Fruit fly (Drosophila melanogaster): ENCODE results near the gene Sox21b.

Sox21b gene

dm6 chr3L:14131274-14131989 is at the start of gene Sox21b:
Sox21b (minus strand) TSS chr3L:14131324.
- TF ChIP-seq usp (GFP tag; optimal IDR thresholded peaks at IDR 0.05) (no peak), EcR (GFP tag; optimal IDR thresholded peaks at IDR 0.05) (peak; percentile 3 to 38), pan (optimal IDR thresholded peaks at IDR 0.05) (no peak), Dll (optimal IDR thresholded peaks at IDR 0.05) (no peak), CG8478 (optimal IDR thresholded peaks at IDR 0.05) (peak; percentile 99), psq (optimal IDR thresholded peaks at IDR 0.05) (no peak)

DNA sequence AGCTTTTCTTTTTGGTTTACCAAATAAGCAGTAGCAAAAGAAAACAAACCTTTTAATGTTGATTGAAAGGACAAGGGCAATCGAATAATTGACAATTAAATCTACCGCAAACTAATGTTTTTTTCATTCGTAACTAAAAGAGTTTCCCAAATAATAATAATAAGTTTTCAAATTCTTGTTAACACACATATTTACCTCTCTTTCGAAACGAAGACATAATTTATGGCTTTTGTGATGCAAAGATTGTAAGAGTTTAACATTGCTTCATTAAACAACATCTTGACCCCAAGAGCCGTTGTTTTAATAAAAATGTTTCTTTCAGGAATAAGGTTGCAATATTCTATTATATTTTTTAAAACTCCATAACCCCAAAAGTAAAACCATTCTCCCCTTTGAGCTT is 47.4 kb upstream of the Sox21b start, which contains the start of gene D:
Gene D (minus strand): TSS at position 101 of the 400 bp plus-strand sequence.
- TF ChIP-seq CG8478 (optimal IDR thresholded peaks at IDR 0.05) (no peak), psq (optimal IDR thresholded peaks at IDR 0.05) (no peak), Dll (optimal IDR thresholded peaks at IDR 0.05) (no peak), usp (GFP tag; optimal IDR thresholded peaks at IDR 0.05) (no peak), pan (optimal IDR thresholded peaks at IDR 0.05) (no peak), EcR (GFP tag; optimal IDR thresholded peaks at IDR 0.05) (no peak)

DNA sequence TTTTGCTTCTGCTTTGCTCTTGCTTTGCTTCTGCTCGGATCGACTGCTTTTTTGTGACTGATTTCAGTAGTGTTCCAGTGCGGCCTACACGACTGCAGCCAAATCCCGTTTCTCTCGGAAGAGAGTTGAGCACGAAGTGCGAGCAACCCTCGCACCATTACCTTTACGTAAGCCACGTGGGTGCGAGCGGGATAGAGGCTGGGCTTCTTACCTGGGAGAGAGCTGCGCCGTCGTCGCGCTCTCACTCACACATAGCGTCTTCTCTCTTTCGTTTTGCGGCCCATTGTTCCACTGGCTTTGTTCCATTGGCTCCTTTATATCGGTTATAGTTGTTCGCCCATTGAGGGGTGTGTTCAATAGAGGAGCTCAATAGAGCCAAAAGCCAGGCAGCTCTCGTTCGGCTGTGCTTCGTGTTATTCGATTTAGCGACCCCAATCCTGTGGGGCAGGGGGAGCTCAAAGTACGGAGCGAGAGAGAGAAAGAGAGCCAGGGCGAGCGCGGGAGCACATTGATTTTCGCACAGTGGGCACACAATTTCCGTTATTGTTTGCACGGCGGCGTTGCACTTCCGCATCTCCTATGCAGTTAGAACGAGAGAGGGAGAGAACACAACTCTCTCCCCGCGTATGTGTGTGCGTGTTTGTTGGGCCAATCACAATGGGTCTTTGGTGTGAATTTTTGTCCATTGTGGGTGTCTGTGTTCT is 46.5 kb upstream of the Sox21b start:
- TF ChIP-seq pan (optimal IDR thresholded peaks at IDR 0.05) (no peak), usp (GFP tag; optimal IDR thresholded peaks at IDR 0.05) (no peak), CG8478 (optimal IDR thresholded peaks at IDR 0.05) (peak; percentile 83), EcR (GFP tag; optimal IDR thresholded peaks at IDR 0.05) (no peak), Dll (optimal IDR thresholded peaks at IDR 0.05) (peak; percentile 86), psq (optimal IDR thresholded peaks at IDR 0.05) (no peak)

- no peak for TF ChIP-seq psq (optimal IDR thresholded peaks at IDR 0.05)
- no peak for TF ChIP-seq usp (GFP tag; optimal IDR thresholded peaks at IDR 0.05)
- TF ChIP-seq CG8478 (optimal IDR thresholded peaks at IDR 0.05) = no peak
- TF ChIP-seq EcR (GFP tag; optimal IDR thresholded peaks at IDR 0.05) = no peak
- no peak for TF ChIP-seq pan (optimal IDR thresholded peaks at IDR 0.05)
- no peak for TF ChIP-seq Dll (optimal IDR thresholded peaks at IDR 0.05)
These were observed 43.1 kb upstream of the Sox21b start for dm6 chr3L:14174197-14174596.

DNA sequence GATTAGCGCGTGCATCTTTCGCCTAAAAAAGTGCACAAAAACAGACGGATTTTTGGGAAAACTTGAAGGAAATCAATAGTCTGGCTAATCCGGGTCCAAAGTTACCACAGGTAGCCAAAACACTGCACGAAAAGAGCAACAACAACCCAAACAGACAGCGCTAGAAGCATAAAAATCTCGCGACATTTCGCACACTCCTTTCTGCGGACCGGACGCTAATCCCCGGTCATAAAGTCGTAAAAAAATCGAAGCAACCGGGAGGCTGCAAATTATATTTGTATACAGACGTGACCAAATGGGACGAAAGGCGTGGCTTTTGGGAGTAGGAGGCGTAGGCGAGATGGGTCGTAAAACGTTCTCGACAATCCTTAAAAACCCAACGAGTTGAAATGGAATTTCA is 42.2 kb upstream of the Sox21b start:
- TF ChIP-seq EcR (GFP tag; optimal IDR thresholded peaks at IDR 0.05) (no peak), CG8478 (optimal IDR thresholded peaks at IDR 0.05) (no peak), psq (optimal IDR thresholded peaks at IDR 0.05) (no peak), usp (GFP tag; optimal IDR thresholded peaks at IDR 0.05) (no peak), pan (optimal IDR thresholded peaks at IDR 0.05) (no peak), Dll (optimal IDR thresholded peaks at IDR 0.05) (no peak)

dm6 chr3L:14172174-14172940 is 41.2 kb upstream of the Sox21b start:
- TF ChIP-seq EcR (GFP tag; optimal IDR thresholded peaks at IDR 0.05) (no peak), usp (GFP tag; optimal IDR thresholded peaks at IDR 0.05) (no peak)

DNA sequence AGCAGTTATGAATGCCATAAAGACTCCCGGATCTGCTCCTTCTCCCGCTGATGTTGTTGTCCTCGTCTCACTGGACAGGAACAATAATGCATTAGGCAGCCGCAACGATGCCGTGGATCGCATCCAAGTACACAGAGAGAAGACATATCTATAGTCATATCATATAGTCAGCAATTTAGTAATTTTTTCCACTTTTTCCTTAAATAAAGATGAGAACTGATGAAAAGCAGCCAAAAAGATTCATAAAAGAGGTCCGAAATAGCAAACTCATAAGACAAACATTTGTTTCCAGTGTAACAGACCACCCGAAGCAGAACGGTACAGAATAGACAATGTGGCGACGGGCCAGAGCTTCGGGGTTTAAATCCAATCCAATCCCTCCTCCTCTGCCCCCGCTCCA is 39.4 kb upstream of the Sox21b start:
- TF ChIP-seq psq (optimal IDR thresholded peaks at IDR 0.05) (no peak), pan (optimal IDR thresholded peaks at IDR 0.05) (no peak), EcR (GFP tag; optimal IDR thresholded peaks at IDR 0.05) (no peak), CG8478 (optimal IDR thresholded peaks at IDR 0.05) (no peak), usp (GFP tag; optimal IDR thresholded peaks at IDR 0.05) (no peak), Dll (optimal IDR thresholded peaks at IDR 0.05) (no peak)

DNA sequence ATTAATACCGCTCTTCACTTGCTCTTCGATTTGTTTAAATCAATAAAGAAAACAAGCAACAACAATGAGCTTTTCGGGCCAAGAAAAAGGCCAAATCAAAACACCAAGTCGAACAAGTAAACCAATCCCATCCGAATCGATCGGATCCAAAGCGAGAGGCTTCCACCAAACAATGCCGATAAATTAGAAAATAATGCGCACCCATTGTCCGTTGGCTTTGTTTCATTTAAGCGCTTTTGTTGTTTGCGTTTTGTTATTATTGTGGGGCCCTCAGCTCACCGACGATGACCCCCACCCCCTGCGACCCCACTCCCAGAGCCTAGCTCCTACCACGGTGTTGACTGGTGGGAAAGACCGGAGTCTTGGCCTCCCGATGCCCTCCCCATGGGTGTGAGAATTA is 36.8 kb upstream of the Sox21b start:
- TF ChIP-seq pan (optimal IDR thresholded peaks at IDR 0.05) = no peak
- no peak for TF ChIP-seq EcR (GFP tag; optimal IDR thresholded peaks at IDR 0.05)
- TF ChIP-seq CG8478 (optimal IDR thresholded peaks at IDR 0.05) = no peak
- TF ChIP-seq usp (GFP tag; optimal IDR thresholded peaks at IDR 0.05) = no peak
- no peak for TF ChIP-seq Dll (optimal IDR thresholded peaks at IDR 0.05)
- TF ChIP-seq psq (optimal IDR thresholded peaks at IDR 0.05) = no peak

- TF ChIP-seq usp (GFP tag; optimal IDR thresholded peaks at IDR 0.05) (no peak), CG8478 (optimal IDR thresholded peaks at IDR 0.05) (no peak), EcR (GFP tag; optimal IDR thresholded peaks at IDR 0.05) (no peak), Dll (optimal IDR thresholded peaks at IDR 0.05) (no peak), pan (optimal IDR thresholded peaks at IDR 0.05) (no peak), psq (optimal IDR thresholded peaks at IDR 0.05) (no peak)
These were observed 35.1 kb upstream of the Sox21b start for dm6 chr3L:14166271-14166670.

dm6 chr3L:14161951-14162350 is 30.8 kb upstream of the Sox21b start:
- TF ChIP-seq usp (GFP tag; optimal IDR thresholded peaks at IDR 0.05) = no peak
- TF ChIP-seq CG8478 (optimal IDR thresholded peaks at IDR 0.05) = no peak
- TF ChIP-seq EcR (GFP tag; optimal IDR thresholded peaks at IDR 0.05) = no peak

DNA sequence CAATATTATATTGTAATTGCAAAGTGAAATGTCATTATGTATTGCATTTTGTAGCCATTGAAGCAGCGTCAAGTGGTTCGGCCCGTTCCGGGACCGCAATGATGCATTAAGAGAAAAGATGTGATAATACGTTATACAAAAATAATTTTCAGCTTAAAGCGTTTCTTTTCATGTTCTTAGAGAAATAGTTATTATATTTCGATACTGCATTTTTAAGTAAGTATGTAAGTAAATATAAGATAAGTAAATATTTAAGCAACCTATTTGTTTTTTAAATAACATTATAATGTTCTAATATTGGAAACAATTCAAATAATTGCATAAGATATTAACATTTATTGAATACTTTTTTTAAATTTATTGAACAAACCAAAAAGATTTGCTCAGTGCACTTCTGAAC is 29.3 kb upstream of the Sox21b start:
- TF ChIP-seq psq (optimal IDR thresholded peaks at IDR 0.05) (no peak), usp (GFP tag; optimal IDR thresholded peaks at IDR 0.05) (no peak), pan (optimal IDR thresholded peaks at IDR 0.05) (no peak), CG8478 (optimal IDR thresholded peaks at IDR 0.05) (no peak), Dll (optimal IDR thresholded peaks at IDR 0.05) (no peak), EcR (GFP tag; optimal IDR thresholded peaks at IDR 0.05) (no peak)

Data from whole organism.